Worm (Caenorhabditis elegans) whole organism, late embryonic: ENCODE data around the gene dhhc-10.

Source experiments
- ama-1 ChIP-seq: fragments of 150-350 bp; optimal IDR thresholded peaks from 2 replicates; lab custom pipeline; 2014
- dve-1 ChIP-seq: sonication (generic microtip); optimal IDR thresholded peaks from 2 replicates; lab custom pipeline; 2017; ENCODE audit warnings: antibody characterized with exemption, mild to moderate bottlenecking, missing genetic modification characterization, missing compliant biosample characterization
- elt-2 ChIP-seq: sonication (generic microtip); optimal IDR thresholded peaks from 2 replicates; lab custom pipeline; 2016; ENCODE audit warnings: missing genetic modification reagents, missing genetic modification characterization, missing compliant biosample characterization
- eyg-1 ChIP-seq: sonication (generic microtip); optimal IDR thresholded peaks from 2 replicates; lab custom pipeline; 2016; ENCODE audit warnings: missing genotype, missing genetic modification characterization, missing compliant biosample characterization
- fkh-10 ChIP-seq: fragments of 150-350 bp; optimal IDR thresholded peaks from 2 replicates; lab custom pipeline; 2014; ENCODE audit warnings: missing biosample characterization, missing genetic modification reagents, missing genetic modification characterization
- pat-9 ChIP-seq: fragments of 200-800 bp; sonication (Bioruptor generic); optimal IDR thresholded peaks from 2 replicates; lab custom pipeline; 2018; ENCODE audit warnings: mild to moderate bottlenecking, missing genetic modification characterization, moderate library complexity, missing compliant biosample characterization
- pha-4 ChIP-seq: fragments of 150-350 bp; optimal IDR thresholded peaks from 2 replicates; lab custom pipeline; 2018; ENCODE audit warnings: missing biosample characterization, missing genetic modification reagents, missing genetic modification characterization
- pqm-1 ChIP-seq: sonication (generic microtip); optimal IDR thresholded peaks from 2 replicates; lab custom pipeline; 2016; ENCODE audit warnings: missing genetic modification characterization, missing compliant biosample characterization

DNA sequence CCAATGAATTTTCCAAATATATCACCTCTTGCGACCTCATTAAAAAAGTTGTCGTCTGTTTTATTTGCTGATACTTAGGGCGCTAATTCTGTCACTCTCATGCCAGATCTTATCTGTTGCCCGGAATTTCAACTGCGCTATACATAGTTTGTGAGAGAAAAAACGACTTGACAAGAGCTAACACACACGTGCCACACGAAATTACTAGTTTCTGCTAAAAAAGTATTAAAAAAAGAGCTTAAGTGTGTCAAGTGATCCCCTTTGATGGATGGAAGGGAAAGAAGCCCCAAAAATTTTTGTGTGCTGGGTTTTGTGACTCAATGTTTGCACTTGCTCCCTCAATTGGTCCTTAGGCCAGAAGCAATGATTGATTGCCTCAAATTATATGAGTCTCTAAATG, 33.7 kb downstream of the dhhc-10 start:
- TF ChIP-seq elt-2 (tag; lab: Kevin White, UChicago) (no peak), eyg-1 (tag; lab: Kevin White, UChicago) (no peak), fkh-10 (GFP tag; lab: Kevin White, UChicago) (no peak), pqm-1 (tag; lab: Kevin White, UChicago) (no peak), pha-4 (no peak), pat-9 (no peak), dve-1 (tag; lab: Kevin White, UChicago) (no peak), ama-1 (lab: Kevin White, UChicago) (no peak)
